Fruit fly (Drosophila melanogaster): ENCODE results near the gene CG9427.

CG9427 gene

dm6 chr3R:9630633-9631095, 3.9 kb upstream of the CG9427 start, which contains the start of gene Calr (continued):
- TF ChIP-seq lab (GFP tag; optimal IDR thresholded peaks at IDR 0.05) (peak; percentile 71), hb (GFP tag; IDR thresholded peaks at IDR 0.05; ENCODE audit: partially characterized antibody) (no peak), Tbp (GFP tag; optimal IDR thresholded peaks at IDR 0.05) (no peak), CG17186 (GFP tag; optimal IDR thresholded peaks at IDR 0.05) (no peak), Med (GFP tag) (peak; percentile 95), Xbp1 (GFP tag; optimal IDR thresholded peaks at IDR 0.05) (peak; percentile 100), fu2 (GFP tag; optimal IDR thresholded peaks at IDR 0.05) (no peak), mam (GFP tag; optimal IDR thresholded peaks at IDR 0.05) (no peak), CG14710 (tag; optimal IDR thresholded peaks at IDR 0.05) (peak; percentile 72), CG13123 (GFP tag; optimal IDR thresholded peaks at IDR 0.05) (no peak), Hr51 (GFP tag; optimal IDR thresholded peaks at IDR 0.05) (no peak), so (GFP tag; IDR thresholded peaks at IDR 0.05) (no peak), bbx (GFP tag; IDR thresholded peaks at IDR 0.05; ENCODE audit: partially characterized antibody) (no peak), CrebB (tag; optimal IDR thresholded peaks at IDR 0.05) (peak; percentile 41), Lpt (GFP tag; optimal IDR thresholded peaks at IDR 0.05) (no peak), CG1792 (GFP tag; optimal IDR thresholded peaks at IDR 0.05) (peak; percentile 7), da (GFP tag; optimal IDR thresholded peaks at IDR 0.05) (no peak), Spps (tag; optimal IDR thresholded peaks at IDR 0.05) (peak; percentile 38), GATAe (GFP tag; conservative IDR thresholded peaks at IDR 0.05) (no peak), grn (GFP tag; optimal IDR thresholded peaks at IDR 0.05) (peak; percentile 26), Jarid2 (GFP tag; optimal IDR thresholded peaks at IDR 0.05) (peak; percentile 87), al (GFP tag; IDR thresholded peaks at IDR 0.05) (no peak), Sry-β (GFP tag; optimal IDR thresholded peaks at IDR 0.05) (no peak), Dad (GFP tag; optimal IDR thresholded peaks at IDR 0.05) (peak; percentile 3), cwo (GFP tag; optimal IDR thresholded peaks at IDR 0.05) (no peak), Vsx1 (GFP tag; optimal IDR thresholded peaks at IDR 0.05) (peak; percentile 46), CG11723 (GFP tag; optimal IDR thresholded peaks at IDR 0.05) (no peak), CG14050 (GFP tag; IDR thresholded peaks at IDR 0.05) (no peak), CG30431 (GFP tag; optimal IDR thresholded peaks at IDR 0.05) (no peak), CG3995 (GFP tag; optimal IDR thresholded peaks at IDR 0.05) (peak; percentile 32), chn (GFP tag; optimal IDR thresholded peaks at IDR 0.05) (peak; percentile 33), zfh1 (GFP tag; IDR thresholded peaks at IDR 0.05) (no peak), CG30403 (GFP tag; optimal IDR thresholded peaks at IDR 0.05) (no peak), CG15479 (GFP tag; optimal IDR thresholded peaks at IDR 0.05) (peak; percentile 69), sug (tag; optimal IDR thresholded peaks at IDR 0.05) (peak; percentile 35), Doc2 (GFP tag; IDR thresholded peaks at IDR 0.05) (no peak), lov (optimal IDR thresholded peaks at IDR 0.05) (no peak), lov (GFP tag; IDR thresholded peaks at IDR 0.05) (no peak), Blimp-1 (GFP tag; optimal IDR thresholded peaks at IDR 0.05) (no peak), jing (GFP tag; optimal IDR thresholded peaks at IDR 0.05) (peak; percentile 12), Sry-δ (GFP tag; optimal IDR thresholded peaks at IDR 0.05) (peak; percentile 54), nau (GFP tag; optimal IDR thresholded peaks at IDR 0.05) (peak; percentile 33), CG9797 (GFP tag; optimal IDR thresholded peaks at IDR 0.05) (peak; percentile 90), ham (GFP tag; IDR thresholded peaks at IDR 0.05) (no peak), gsb-n (tag; optimal IDR thresholded peaks at IDR 0.05) (peak; percentile 40), CG12659 (GFP tag; optimal IDR thresholded peaks at IDR 0.05) (peak; percentile 78), tio (GFP tag; optimal IDR thresholded peaks at IDR 0.05) (no peak), sima (GFP tag; optimal IDR thresholded peaks at IDR 0.05) (peak; percentile 15), CG11085 (GFP tag; IDR thresholded peaks at IDR 0.05) (no peak), CG10654 (GFP tag; optimal IDR thresholded peaks at IDR 0.05) (no peak), Elba2 (GFP tag; optimal IDR thresholded peaks at IDR 0.05) (no peak), org-1 (GFP tag; optimal IDR thresholded peaks at IDR 0.05) (peak; percentile 4)

Measured in whole organism, embryonic.